Fruit fly (Drosophila melanogaster) Kc167 (cell line): Measurements from ENCODE around the gene CG31145.

Source experiments
- insv ChIP-seq: fragments of >200 bp; optimal IDR thresholded peaks from 3 replicates; lab custom pipeline; 2018; ENCODE audit warnings: missing external identifiers
- psq ChIP-seq: fragments of >200 bp; optimal IDR thresholded peaks from 2 replicates; lab custom pipeline; 2017; ENCODE audit warnings: missing external identifiers

DNA sequence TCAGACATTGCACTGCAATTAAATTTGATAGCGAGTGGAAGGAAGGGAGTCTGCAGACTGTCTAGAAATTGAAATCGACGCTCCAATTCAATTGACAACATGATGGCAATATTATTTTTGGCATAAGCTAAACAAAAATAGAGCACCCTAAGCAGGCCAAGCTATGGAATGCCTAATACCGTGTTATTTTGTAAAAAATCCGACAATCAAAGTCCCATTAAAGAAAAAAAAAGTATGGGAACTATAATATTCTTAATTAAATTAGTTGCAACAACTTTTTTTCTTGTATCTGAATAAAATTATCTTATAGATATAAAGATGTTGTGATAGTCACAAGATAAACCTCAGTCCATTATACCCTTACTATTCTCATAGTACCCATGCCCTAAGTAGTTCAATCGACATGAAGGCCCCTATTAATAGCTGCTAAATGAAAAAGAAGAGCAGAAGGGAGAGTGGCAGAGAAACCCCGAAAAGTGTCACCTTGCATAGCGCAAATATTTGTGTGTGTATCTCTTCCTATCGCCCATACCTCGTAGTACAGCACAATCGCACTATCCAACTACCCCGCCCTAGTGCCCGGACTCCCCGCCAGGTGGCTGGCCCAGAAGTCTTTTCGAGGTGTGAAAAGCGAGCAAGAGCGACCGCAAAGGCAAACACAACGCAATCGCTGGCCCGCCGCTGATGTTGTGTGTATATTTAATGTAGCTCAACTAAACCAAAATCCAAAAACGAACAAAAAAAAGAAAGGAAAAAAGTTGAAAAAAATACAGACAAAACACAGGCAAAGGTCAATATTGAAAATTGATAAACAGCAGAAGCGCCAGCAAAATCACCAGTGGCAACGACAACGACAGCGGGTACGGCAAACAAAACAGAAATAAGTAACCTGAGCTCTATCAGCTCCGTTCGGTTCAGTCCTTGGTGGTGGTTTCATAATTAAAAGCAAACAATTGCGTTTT is 11.8 kb downstream of the CG31145 start:
- TF ChIP-seq insv (lab: Kevin White, UChicago) (no peak), psq (no peak)
